Worm (Caenorhabditis elegans): ENCODE results near the gene Y54G2A.72.

DNA sequence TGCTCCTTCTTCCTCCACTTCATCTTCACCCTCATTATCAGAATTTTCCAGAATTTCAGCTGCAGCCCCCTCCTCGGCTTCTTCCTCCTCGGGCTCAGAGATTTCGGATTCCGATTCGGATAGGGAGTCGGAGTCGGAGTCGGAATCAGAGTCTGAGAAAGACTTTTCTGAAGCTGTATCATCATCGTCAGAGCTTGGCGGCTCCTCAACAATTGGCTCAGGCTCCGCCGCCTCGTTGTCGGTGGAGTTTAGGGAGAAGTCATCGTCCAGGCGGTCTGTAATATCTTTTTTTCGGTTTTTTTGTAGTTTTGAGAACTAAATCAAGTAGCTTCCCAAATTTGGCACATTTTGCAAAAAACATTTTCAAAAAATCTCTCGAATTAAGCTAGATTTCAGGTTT lies 7.1 kb upstream of the Y54G2A.72 start:
- TF ChIP-seq lsy-2 (tag; optimal IDR thresholded peaks at IDR 0.05) (no peak), pha-4 (tag; optimal IDR thresholded peaks at IDR 0.05) (no peak), nhr-76 (tag; optimal IDR thresholded peaks at IDR 0.05) (no peak), lin-13 (tag; optimal IDR thresholded peaks at IDR 0.05) (no peak), drap-1 (GFP tag; optimal IDR thresholded peaks at IDR 0.05) (no peak), mab-5 (tag; optimal IDR thresholded peaks at IDR 0.05) (no peak), elt-3 (tag; optimal IDR thresholded peaks at IDR 0.05) (no peak), snpc-4 (tag; optimal IDR thresholded peaks at IDR 0.05) (no peak), unc-39 (tag; optimal IDR thresholded peaks at IDR 0.05) (no peak), mls-2 (tag; optimal IDR thresholded peaks at IDR 0.05) (no peak)

All from whole organism, mixed stage, embryonic.